Fruit fly (Drosophila melanogaster): Measurements from ENCODE around the gene CG9705.
A peak's percentile ranks its signal among the peaks of the same experiment; 100 is the strongest.

Gene CG9705

DNA sequence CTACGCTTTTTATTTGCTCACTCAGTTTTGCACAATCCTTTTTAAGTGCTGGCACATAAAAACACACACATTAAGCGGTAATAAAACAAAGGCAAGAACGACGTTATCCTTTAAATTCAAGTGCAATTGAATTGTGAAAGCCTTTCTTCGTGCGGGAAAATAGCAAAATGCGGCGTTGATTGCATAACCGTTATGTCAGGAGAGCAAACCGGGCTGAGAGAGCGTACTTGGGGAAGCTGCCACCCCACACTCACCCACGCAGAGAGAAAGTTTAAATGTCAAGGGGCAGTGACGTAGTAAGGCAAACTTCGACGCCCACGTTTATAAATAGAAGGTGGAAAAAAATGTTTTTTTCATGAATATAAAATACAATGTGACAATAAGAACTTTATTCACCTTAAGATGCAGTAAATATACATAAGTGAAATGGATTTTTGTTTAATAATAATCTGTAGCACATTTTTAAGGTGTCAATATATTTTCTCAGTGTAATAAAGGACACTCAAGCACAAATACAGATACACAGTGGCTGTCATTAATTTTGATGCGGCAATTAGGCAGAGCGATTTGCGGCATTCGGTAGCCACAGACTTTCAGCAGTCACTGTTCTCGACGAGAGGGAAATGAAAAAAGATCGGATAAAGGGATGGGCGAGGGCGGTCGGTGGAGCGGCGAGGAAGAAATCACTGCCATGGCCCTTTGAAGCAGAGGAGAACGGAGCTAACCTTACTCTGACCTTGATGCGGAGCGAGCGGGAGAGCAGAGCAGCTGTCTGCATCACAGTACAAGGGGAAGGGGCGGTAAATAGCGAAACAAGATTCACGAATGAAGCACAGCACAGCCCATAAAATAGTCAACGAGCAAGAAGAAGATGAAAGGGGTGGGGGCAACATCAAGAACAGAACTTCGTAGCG is 26.2 kb downstream of the CG9705 start (continued):
- peak; percentile 38 for TF ChIP-seq nmo (GFP tag; optimal IDR thresholded peaks at IDR 0.05)
- TF ChIP-seq Gug (GFP tag; IDR thresholded peaks at IDR 0.05), result 0 out of 4 replicates have a peak, but pooled peaks have one; percentile 31
- TF ChIP-seq Med (GFP tag), result peak; percentile 72
- no peak for TF ChIP-seq ham (GFP tag; IDR thresholded peaks at IDR 0.05)
- TF ChIP-seq klu (GFP tag; IDR thresholded peaks at IDR 0.05), result no peak
- TF ChIP-seq tna (GFP tag; IDR thresholded peaks at IDR 0.05; ENCODE audit: partially characterized antibody), result no peak
- TF ChIP-seq CG15269 (tag; optimal IDR thresholded peaks at IDR 0.05), result peak; percentile 59
- TF ChIP-seq eve (GFP tag; optimal IDR thresholded peaks at IDR 0.05), result peak in 1 of 2 experiments; percentile 63
- TF ChIP-seq Doc3 (GFP tag; IDR thresholded peaks at IDR 0.05; ENCODE audit: partially characterized antibody), result no peak
- peak; percentile 46 for TF ChIP-seq CG1603 (tag; optimal IDR thresholded peaks at IDR 0.05)
- peak; percentile 34 for TF ChIP-seq CG12299 (tag; optimal IDR thresholded peaks at IDR 0.05)
- peak; percentile 13 for TF ChIP-seq az2 (GFP tag; optimal IDR thresholded peaks at IDR 0.05)
- no peak for TF ChIP-seq HLH3B (GFP tag; IDR thresholded peaks at IDR 0.05)
- TF ChIP-seq CG10431 (GFP tag; optimal IDR thresholded peaks at IDR 0.05), result no peak
- peak; percentile 33 to 44 for TF ChIP-seq Trl (optimal IDR thresholded peaks at IDR 0.05)
- no peak for TF ChIP-seq Trl (GFP tag; optimal IDR thresholded peaks at IDR 0.05)
- TF ChIP-seq gcm2 (GFP tag; optimal IDR thresholded peaks at IDR 0.05), result no peak
- peak; percentile 51; the same call in 1 of the 2 replicates for TF ChIP-seq Ptx1 (GFP tag; IDR thresholded peaks at IDR 0.05)
- TF ChIP-seq zfh2 (GFP tag; optimal IDR thresholded peaks at IDR 0.05), result peak; percentile 17
- peak; percentile 55 for TF ChIP-seq tgo (GFP tag; IDR thresholded peaks at IDR 0.05)
- peak; percentile 31; the same call in 1 of the 2 replicates for TF ChIP-seq CG14441 (GFP tag; IDR thresholded peaks at IDR 0.05)
- peak; percentile 58 for TF ChIP-seq CG11504 (tag; optimal IDR thresholded peaks at IDR 0.05)
- TF ChIP-seq CG1529 (GFP tag; optimal IDR thresholded peaks at IDR 0.05), result no peak
- 0 out of 2 replicates have a peak, but pooled peaks have one; percentile 29 for TF ChIP-seq E2f1 (GFP tag; IDR thresholded peaks at IDR 0.05)
- TF ChIP-seq jing (GFP tag; optimal IDR thresholded peaks at IDR 0.05), result no peak
- TF ChIP-seq CG10654 (GFP tag; optimal IDR thresholded peaks at IDR 0.05), result peak; percentile 17
- TF ChIP-seq Oli (tag; optimal IDR thresholded peaks at IDR 0.05), result peak; percentile 36
- TF ChIP-seq CG6765 (GFP tag; optimal IDR thresholded peaks at IDR 0.05), result no peak
- TF ChIP-seq chm (GFP tag; IDR thresholded peaks at IDR 0.05), result no peak
- no peak for TF ChIP-seq CG11560 (tag; IDR thresholded peaks at IDR 0.05)
- TF ChIP-seq CG17568 (GFP tag; optimal IDR thresholded peaks at IDR 0.05), result peak; percentile 6
- TF ChIP-seq p53 (GFP tag; optimal IDR thresholded peaks at IDR 0.05), result no peak
- no peak for TF ChIP-seq HmgD (GFP tag; optimal IDR thresholded peaks at IDR 0.05)
- no peak for TF ChIP-seq CHES-1-like (GFP tag; optimal IDR thresholded peaks at IDR 0.05)
- peak; percentile 29 for TF ChIP-seq slp2 (GFP tag; optimal IDR thresholded peaks at IDR 0.05)
- peak; percentile 40 for TF ChIP-seq CG30403 (GFP tag; optimal IDR thresholded peaks at IDR 0.05)
- no peak for TF ChIP-seq slou (GFP tag; optimal IDR thresholded peaks at IDR 0.05)
- peak; percentile 28 for TF ChIP-seq CG12104 (GFP tag; optimal IDR thresholded peaks at IDR 0.05)
- TF ChIP-seq repo (GFP tag; optimal IDR thresholded peaks at IDR 0.05), result no peak
- no peak for TF ChIP-seq oc (tag; optimal IDR thresholded peaks at IDR 0.05)
- no peak for TF ChIP-seq CG3065 (GFP tag; optimal IDR thresholded peaks at IDR 0.05)
- no peak for TF ChIP-seq Ets97D (GFP tag; optimal IDR thresholded peaks at IDR 0.05)
- peak; percentile 55 for TF ChIP-seq Ets65A (GFP tag)
- no peak for TF ChIP-seq lola (GFP tag; optimal IDR thresholded peaks at IDR 0.05)
- no peak for TF ChIP-seq salm (tag; optimal IDR thresholded peaks at IDR 0.05)
- no peak for TF ChIP-seq Chrac-16 (GFP tag; optimal IDR thresholded peaks at IDR 0.05)
- TF ChIP-seq Max (GFP tag; optimal IDR thresholded peaks at IDR 0.05), result no peak
- peak; percentile 28 for TF ChIP-seq tin (GFP tag; optimal IDR thresholded peaks at IDR 0.05)
- no peak for TF ChIP-seq CG14667 (GFP tag; IDR thresholded peaks at IDR 0.05)
- no peak for TF ChIP-seq Optix (GFP tag; IDR thresholded peaks at IDR 0.05)

Measured in whole organism, embryonic.